Fruit fly (Drosophila melanogaster) whole organism, embryonic: ENCODE data around the gene CG1273.

Experiments
- Abd-B ChIP-seq: fragments of 200-800 bp; sonication (Bioruptor generic); optimal IDR thresholded peaks from 2 replicates; lab custom pipeline; 2018; ENCODE audit warnings: missing biosample characterization, mild to moderate bottlenecking, missing genetic modification characterization, moderate library complexity
- BEAF-32 ChIP-seq: fragments of 200-800 bp; sonication (Bioruptor generic); optimal IDR thresholded peaks from 3 replicates; lab custom pipeline; 2017; ENCODE audit warnings: missing biosample characterization, missing genetic modification characterization, mild to moderate bottlenecking, moderate library complexity, missing genetic modification reagents
- CG11696 ChIP-seq: fragments of 200-800 bp; sonication (Bioruptor generic); IDR thresholded peaks from 2 replicates; pipeline ENCODE4 v1.3.6; 2022; ENCODE audit warnings: missing biosample characterization, missing genetic modification characterization
- CG12942 ChIP-seq: fragments of 200-800 bp; sonication (Bioruptor generic); optimal IDR thresholded peaks from 3 replicates; lab custom pipeline; 2016; ENCODE audit warnings: missing biosample characterization, missing genetic modification characterization
- CG1529 ChIP-seq: fragments of 200-800 bp; sonication (Bioruptor generic); optimal IDR thresholded peaks from 3 replicates; lab custom pipeline; 2018; ENCODE audit warnings: missing biosample characterization, missing genetic modification characterization
- CG1647 ChIP-seq: fragments of 200-800 bp; sonication (Bioruptor generic); optimal IDR thresholded peaks from 3 replicates; lab custom pipeline; 2016; ENCODE audit warnings: missing biosample characterization, missing genetic modification characterization
- CG17186 ChIP-seq: fragments of 200-800 bp; sonication (Bioruptor generic); optimal IDR thresholded peaks from 3 replicates; lab custom pipeline; 2017; ENCODE audit warnings: missing biosample characterization, missing genetic modification reagents, missing genetic modification characterization
- CG2120 ChIP-seq: fragments of 200-800 bp; sonication (Bioruptor generic); optimal IDR thresholded peaks from 3 replicates; lab custom pipeline; 2016; ENCODE audit warnings: missing biosample characterization, missing genetic modification characterization
- CG3065 ChIP-seq: fragments of 200-800 bp; sonication (Bioruptor generic); optimal IDR thresholded peaks from 2 replicates; lab custom pipeline; 2016; ENCODE audit warnings: missing biosample characterization, missing genetic modification characterization
- CG33557 ChIP-seq: fragments of 200-800 bp; sonication (Bioruptor generic); optimal IDR thresholded peaks from 2 replicates; lab custom pipeline; 2019; ENCODE audit warnings: missing biosample characterization, mild to moderate bottlenecking, missing genetic modification characterization, moderate library complexity
- CG42726 ChIP-seq: fragments of 200-800 bp; sonication (Bioruptor generic); IDR thresholded peaks from 2 replicates; pipeline ENCODE4 v1.3.6; 2022; ENCODE audit warnings: missing biosample characterization, missing genetic modification characterization; ENCODE audit not compliant: partially characterized antibody
- CG4282 ChIP-seq: fragments of 200-800 bp; sonication (Bioruptor generic); optimal IDR thresholded peaks from 2 replicates; lab custom pipeline; 2016; ENCODE audit warnings: missing biosample characterization, missing genetic modification characterization
- CG7963 ChIP-seq: fragments of 200-800 bp; sonication (Bioruptor generic); IDR thresholded peaks from 3 replicates; pipeline ENCODE4 v1.3.6; 2022; ENCODE audit warnings: missing biosample characterization, missing genetic modification characterization; ENCODE audit not compliant: partially characterized antibody
- CG8290 ChIP-seq, 3 experiments: fragments of 200-800 bp; sonication (Bioruptor generic); optimal IDR thresholded peaks; 2 replicates each; lab custom pipeline; 2016 to 2019; ENCODE audit warnings: missing biosample characterization in 3 of 3, missing genetic modification characterization in 3 of 3, mild to moderate bottlenecking in 2 of 3, moderate library complexity in 1 of 3
- CG9817 ChIP-seq: fragments of 200-800 bp; sonication (Bioruptor generic); optimal IDR thresholded peaks from 2 replicates; lab custom pipeline; 2018; ENCODE audit warnings: missing biosample characterization, mild to moderate bottlenecking, missing genetic modification characterization, moderate library complexity
- CG9876 ChIP-seq: fragments of 200-800 bp; sonication (Bioruptor generic); optimal IDR thresholded peaks from 2 replicates; lab custom pipeline; 2016; ENCODE audit warnings: missing biosample characterization, missing genetic modification characterization
- CTCF ChIP-seq: fragments of 200-800 bp; sonication (Bioruptor generic); optimal IDR thresholded peaks from 2 replicates; lab custom pipeline; 2017; ENCODE audit warnings: missing biosample characterization, mild to moderate bottlenecking, missing genetic modification characterization, moderate library complexity
- Dp ChIP-seq: fragments of 200-800 bp; sonication (Bioruptor generic); optimal IDR thresholded peaks from 2 replicates; lab custom pipeline; 2018; ENCODE audit warnings: missing biosample characterization, mild to moderate bottlenecking, missing genetic modification characterization, moderate library complexity
- ERR ChIP-seq: fragments of 200-800 bp; sonication (Bioruptor generic); optimal IDR thresholded peaks from 2 replicates; lab custom pipeline; 2016; ENCODE audit warnings: missing biosample characterization, missing genetic modification characterization
- GATAe ChIP-seq: fragments of 200-800 bp; sonication (Bioruptor generic); conservative IDR thresholded peaks from 2 replicates; pipeline ENCODE4 v1.3.6; 2022; ENCODE audit warnings: missing biosample characterization, missing genetic modification characterization
- H2.0 ChIP-seq: fragments of 200-800 bp; sonication (Bioruptor generic); IDR thresholded peaks from 2 replicates; pipeline ENCODE4 v1.3.6; 2022; ENCODE audit warnings: missing biosample characterization, missing genetic modification characterization
- Hmr ChIP-seq: fragments of 200-800 bp; sonication (Bioruptor generic); optimal IDR thresholded peaks from 3 replicates; lab custom pipeline; 2017; ENCODE audit warnings: mild to moderate bottlenecking, missing biosample characterization, missing genetic modification reagents, missing genetic modification characterization
- Hr51 ChIP-seq, 2 experiments: fragments of 200-800 bp; sonication (Bioruptor generic); optimal IDR thresholded peaks; 2 replicates in 1 of 2; 3 replicates in 1 of 2; lab custom pipeline; 2016 to 2018; ENCODE audit warnings: missing biosample characterization in 2 of 2, missing genetic modification characterization in 2 of 2, mild to moderate bottlenecking in 1 of 2, moderate library complexity in 1 of 2
- Jarid2 ChIP-seq: fragments of 200-800 bp; sonication (Bioruptor generic); optimal IDR thresholded peaks from 3 replicates; lab custom pipeline; 2017; ENCODE audit warnings: mild to moderate bottlenecking, missing biosample characterization, missing genetic modification reagents, missing genetic modification characterization
- MESR4 ChIP-seq: fragments of 200-800 bp; sonication (Bioruptor generic); optimal IDR thresholded peaks from 2 replicates; lab custom pipeline; 2018; ENCODE audit warnings: missing biosample characterization, mild to moderate bottlenecking, missing genetic modification characterization, moderate library complexity
- Med ChIP-seq: fragments of 200-800 bp; sonication (Bioruptor generic); peaks from one replicate; lab custom pipeline; 2016; ENCODE audit warnings: missing biosample characterization, missing genetic modification characterization, mild to moderate bottlenecking, inconsistent platforms, moderate library complexity
- Xrp1 ChIP-seq: fragments of 200-800 bp; sonication (Bioruptor generic); IDR thresholded peaks from 2 replicates; pipeline ENCODE4 v1.3.6; 2022; ENCODE audit warnings: missing biosample characterization, missing genetic modification characterization
- bsh ChIP-seq, 2 experiments: fragments of 200-800 bp; sonication (Bioruptor generic); optimal IDR thresholded peaks; 2 replicates each; lab custom pipeline; 2017 to 2018; ENCODE audit warnings: mild to moderate bottlenecking in 2 of 2, missing biosample characterization in 2 of 2, missing genetic modification characterization in 2 of 2, moderate library complexity in 1 of 2
- dimm ChIP-seq: fragments of 200-800 bp; sonication (Bioruptor generic); IDR thresholded peaks from 2 replicates; pipeline ENCODE4 v1.3.6; 2022; ENCODE audit warnings: missing biosample characterization, missing genetic modification characterization
- dpn ChIP-seq, 2 experiments: fragments of 200-800 bp; sonication (Bioruptor generic); optimal IDR thresholded peaks; 3 replicates each; lab custom pipeline; 2016; ENCODE audit warnings: missing biosample characterization in 2 of 2, missing genetic modification characterization in 2 of 2
- fu2 ChIP-seq: fragments of 200-800 bp; sonication (Bioruptor generic); optimal IDR thresholded peaks from 2 replicates; lab custom pipeline; 2016; ENCODE audit warnings: missing biosample characterization, missing genetic modification characterization
- gfzf ChIP-seq: fragments of 200-800 bp; sonication (Bioruptor generic); optimal IDR thresholded peaks from 2 replicates; lab custom pipeline; 2016; ENCODE audit warnings: missing biosample characterization, mild to moderate bottlenecking, missing genetic modification characterization, moderate library complexity
- her ChIP-seq: fragments of 200-800 bp; sonication (Bioruptor generic); optimal IDR thresholded peaks from 2 replicates; lab custom pipeline; 2016; ENCODE audit warnings: missing biosample characterization, missing genetic modification characterization
- hkb ChIP-seq, 2 experiments: fragments of 200-800 bp in 1 of 2; fragments of >200 bp in 1 of 2; sonication (Bioruptor generic) in 1 of 2; IDR thresholded peaks in 1 of 2; optimal IDR thresholded peaks in 1 of 2; 2 replicates each; pipeline versions ENCODE4 v1.3.6 to Lab custom; 2017 to 2022; ENCODE audit warnings: missing biosample characterization in 1 of 2, missing genetic modification characterization in 1 of 2
- knrl ChIP-seq: fragments of 200-800 bp; sonication (Bioruptor generic); IDR thresholded peaks from 3 replicates; pipeline ENCODE4 v1.3.6; 2022; ENCODE audit warnings: missing biosample characterization, missing genetic modification characterization; ENCODE audit not compliant: partially characterized antibody
- lab ChIP-seq: fragments of 200-800 bp; sonication (Bioruptor generic); optimal IDR thresholded peaks from 3 replicates; lab custom pipeline; 2017; ENCODE audit warnings: missing biosample characterization, missing genetic modification characterization, mild to moderate bottlenecking, moderate library complexity, missing genetic modification reagents
- lbe ChIP-seq: fragments of 200-800 bp; sonication (Bioruptor generic); optimal IDR thresholded peaks from 2 replicates; lab custom pipeline; 2016; ENCODE audit warnings: missing biosample characterization, mild to moderate bottlenecking, missing genetic modification characterization
- mam ChIP-seq: fragments of 200-800 bp; sonication (Bioruptor generic); optimal IDR thresholded peaks from 3 replicates; lab custom pipeline; 2016; ENCODE audit warnings: missing biosample characterization, missing genetic modification characterization
- nmo ChIP-seq: fragments of 200-800 bp; sonication (Bioruptor generic); optimal IDR thresholded peaks from 2 replicates; lab custom pipeline; 2018; ENCODE audit warnings: missing biosample characterization, mild to moderate bottlenecking, missing genetic modification characterization, moderate library complexity
- odd ChIP-seq: fragments of 200-800 bp; sonication (Bioruptor generic); optimal IDR thresholded peaks from 2 replicates; lab custom pipeline; 2017; ENCODE audit warnings: missing biosample characterization, mild to moderate bottlenecking, missing genetic modification characterization
- org-1 ChIP-seq: fragments of 200-800 bp; sonication (Bioruptor generic); optimal IDR thresholded peaks from 2 replicates; lab custom pipeline; 2017; ENCODE audit warnings: missing biosample characterization, missing genetic modification characterization
- pan ChIP-seq, 4 experiments: fragments of >200 bp in 3 of 4; fragments of 200-800 bp in 1 of 4; sonication (Bioruptor generic) in 1 of 4; optimal IDR thresholded peaks in 3 of 4; IDR thresholded peaks in 1 of 4; 2 replicates each; pipeline versions ENCODE4 v1.3.6 to Lab custom; 2017 to 2022; ENCODE audit warnings: missing biosample characterization in 2 of 4, missing genetic modification characterization in 2 of 4, mixed read lengths in 1 of 4
- pros ChIP-seq: fragments of 200-800 bp; sonication (Bioruptor generic); optimal IDR thresholded peaks from 3 replicates; lab custom pipeline; 2019; ENCODE audit warnings: missing biosample characterization, mild to moderate bottlenecking, missing genetic modification characterization, moderate library complexity
- sens ChIP-seq: fragments of 200-800 bp; sonication (Bioruptor generic); peaks from one replicate; lab custom pipeline; 2016; ENCODE audit warnings: missing biosample characterization, missing genetic modification characterization
- seq ChIP-seq: fragments of 200-800 bp; sonication (Bioruptor generic); IDR thresholded peaks from 2 replicates; pipeline ENCODE4 v1.3.6; 2022; ENCODE audit warnings: missing biosample characterization, missing genetic modification characterization
- tup ChIP-seq: fragments of 200-800 bp; sonication (Bioruptor generic); optimal IDR thresholded peaks from 2 replicates; lab custom pipeline; 2016; ENCODE audit warnings: missing biosample characterization, mild to moderate bottlenecking, missing genetic modification characterization, moderate library complexity
- unc-4 ChIP-seq: fragments of 200-800 bp; sonication (Bioruptor generic); IDR thresholded peaks from 2 replicates; pipeline ENCODE4 v1.3.6; 2022; ENCODE audit warnings: missing biosample characterization, missing genetic modification characterization; ENCODE audit not compliant: partially characterized antibody
- vvl ChIP-seq: fragments of 200-800 bp; sonication (Bioruptor generic); IDR thresholded peaks from 2 replicates; pipeline ENCODE4 v1.3.6; 2022; ENCODE audit warnings: missing biosample characterization, missing genetic modification characterization

CG1273 gene

dm6 chr3L:4313299-4313698 lies 49.8 kb downstream of the CG1273 start, which contains the start of gene Claspin (continued):
- peak; percentile 58 for TF ChIP-seq CG12942 (GFP tag; lab: Kevin White, UChicago)
- TF ChIP-seq fu2 (GFP tag; lab: Kevin White, UChicago), result peak; percentile 43
- no peak for TF ChIP-seq pan (optimal IDR thresholded peaks at IDR 0.05; lab: Kevin White, UChicago)
- TF ChIP-seq pan (GFP tag; optimal IDR thresholded peaks at IDR 0.05 in 1 of 2, IDR thresholded peaks at IDR 0.05 in 1 of 2), result peak in 1 of 2 experiments; percentile 20
- TF ChIP-seq CG17186 (GFP tag; lab: Kevin White, UChicago), result no peak
- TF ChIP-seq H2.0 (GFP tag; lab: Robert Waterston, UW), result peak; percentile 17; the same call in 1 of the 2 replicates
- TF ChIP-seq Xrp1 (GFP tag; lab: Robert Waterston, UW), result peak; percentile 62
- TF ChIP-seq pros (GFP tag; lab: Kevin White, UChicago), result no peak
- TF ChIP-seq CG7963, result 0 out of 3 replicates have a peak, but pooled peaks have one; percentile 8
- TF ChIP-seq mam (GFP tag; lab: Kevin White, UChicago), result peak; percentile 60
- peak; percentile 46 for TF ChIP-seq tup (GFP tag; lab: Kevin White, UChicago)
- TF ChIP-seq Med (GFP tag; lab: Kevin White, UChicago), result peak; percentile 95
- no peak for TF ChIP-seq Jarid2
- TF ChIP-seq CG3065, result peak; percentile 34
- TF ChIP-seq ERR, result peak; percentile 5
- peak; percentile 49 for TF ChIP-seq gfzf
- TF ChIP-seq BEAF-32 (GFP tag; lab: Kevin White, UChicago), result peak; percentile 30
- peak in 1 of 2 experiments; percentile 29 for TF ChIP-seq Hr51 (GFP tag; optimal IDR thresholded peaks at IDR 0.05; lab: Kevin White, UChicago)
- TF ChIP-seq org-1 (GFP tag; lab: Kevin White, UChicago), result no peak
- TF ChIP-seq odd (GFP tag; lab: Kevin White, UChicago), result no peak
- TF ChIP-seq bsh (GFP tag; optimal IDR thresholded peaks at IDR 0.05; lab: Kevin White, UChicago), result peak in 1 of 2 experiments; percentile 16
- TF ChIP-seq CG33557 (GFP tag; lab: Kevin White, UChicago), result no peak
- TF ChIP-seq Hmr (GFP tag; lab: Kevin White, UChicago), result no peak
- peak; percentile 26; the same call in 1 of the 2 replicates for TF ChIP-seq CG42726 (GFP tag; lab: Robert Waterston, UW)
- TF ChIP-seq GATAe (GFP tag; lab: Robert Waterston, UW), result no peak
- peak; percentile 88 for TF ChIP-seq sens (GFP tag; lab: Kevin White, UChicago)
- TF ChIP-seq CG1647 (GFP tag; lab: Kevin White, UChicago), result peak; percentile 35
- peak; percentile 60 for TF ChIP-seq vvl (GFP tag; lab: Robert Waterston, UW)
- peak; percentile 60 to 65 for TF ChIP-seq dpn (GFP tag; optimal IDR thresholded peaks at IDR 0.05; lab: Kevin White, UChicago)
- TF ChIP-seq her (GFP tag; lab: Kevin White, UChicago), result peak; percentile 10
- no peak for TF ChIP-seq CG11696 (GFP tag; lab: Robert Waterston, UW)
- TF ChIP-seq lab (GFP tag; lab: Kevin White, UChicago), result peak; percentile 53
- peak; percentile 29; the same call in 1 of the 3 replicates for TF ChIP-seq knrl (GFP tag; lab: Robert Waterston, UW)
- TF ChIP-seq CG4282 (GFP tag; lab: Kevin White, UChicago), result peak; percentile 50
- no peak for TF ChIP-seq CG1529 (GFP tag; lab: Kevin White, UChicago)
- TF ChIP-seq dimm (GFP tag; lab: Robert Waterston, UW), result no peak
- peak; percentile 99 for TF ChIP-seq Dp (GFP tag; lab: Kevin White, UChicago)
- TF ChIP-seq seq (GFP tag; lab: Robert Waterston, UW), result no peak
- peak; percentile 44 for TF ChIP-seq CTCF (GFP tag; lab: Kevin White, UChicago)
- peak; percentile 33 for TF ChIP-seq CG9876 (GFP tag; lab: Kevin White, UChicago)
- peak; percentile 75 for TF ChIP-seq CG2120
- peak; percentile 25 for TF ChIP-seq CG8290 (GFP tag; optimal IDR thresholded peaks at IDR 0.05; lab: Kevin White, UChicago)
- peak in 1 of 2 experiments; percentile 85 for TF ChIP-seq CG8290 (tag; optimal IDR thresholded peaks at IDR 0.05; lab: Kevin White, UChicago)
- peak; percentile 38 for TF ChIP-seq CG9817 (tag; lab: Kevin White, UChicago)
- TF ChIP-seq nmo (GFP tag; lab: Kevin White, UChicago), result peak; percentile 44
- TF ChIP-seq lbe (GFP tag; lab: Kevin White, UChicago), result no peak
- no peak for TF ChIP-seq Abd-B
- TF ChIP-seq unc-4 (GFP tag; lab: Robert Waterston, UW), result no peak
- TF ChIP-seq hkb (optimal IDR thresholded peaks at IDR 0.05; lab: Kevin White, UChicago), result no peak
- TF ChIP-seq hkb (GFP tag; IDR thresholded peaks at IDR 0.05; lab: Robert Waterston, UW), result peak; percentile 20
- TF ChIP-seq MESR4 (GFP tag; lab: Kevin White, UChicago), result peak; percentile 42
